Fruit fly (Drosophila melanogaster) whole organism, embryonic: ENCODE data around the gene Pvf1.

ENCODE experiments used
- Aef1 ChIP-seq: fragments of 200-800 bp; sonication (Bioruptor generic); IDR thresholded peaks from 3 replicates; pipeline ENCODE4 v1.3.6; 2022; ENCODE audit warnings: missing biosample characterization, missing genetic modification characterization
- CG10147 ChIP-seq: fragments of 200-800 bp; sonication (Bioruptor generic); optimal IDR thresholded peaks from 2 replicates; lab custom pipeline; 2019; ENCODE audit warnings: missing biosample characterization, mild to moderate bottlenecking, missing genetic modification characterization, moderate library complexity
- CG1024 ChIP-seq: fragments of 200-800 bp; sonication (Bioruptor generic); IDR thresholded peaks from 2 replicates; pipeline ENCODE4 v1.3.6; 2022; ENCODE audit warnings: missing biosample characterization, missing genetic modification characterization
- CG11093 ChIP-seq: fragments of 200-800 bp; sonication (Bioruptor generic); IDR thresholded peaks from 3 replicates; pipeline ENCODE4 v1.3.6; 2022; ENCODE audit warnings: missing biosample characterization, missing genetic modification characterization
- CG12155 ChIP-seq: fragments of 200-800 bp; sonication (Bioruptor generic); optimal IDR thresholded peaks from 3 replicates; lab custom pipeline; 2016; ENCODE audit warnings: missing biosample characterization, missing genetic modification characterization
- CG16813 ChIP-seq: fragments of 200-800 bp; sonication (Bioruptor generic); IDR thresholded peaks from 3 replicates; pipeline ENCODE4 v1.3.6; 2022; ENCODE audit warnings: missing biosample characterization, missing genetic modification characterization; ENCODE audit not compliant: partially characterized antibody
- CG17829 ChIP-seq: fragments of 200-800 bp; optimal IDR thresholded peaks from 2 replicates; lab custom pipeline; 2019; ENCODE audit warnings: missing biosample characterization, mild to moderate bottlenecking, missing genetic modification characterization, moderate library complexity
- CG18011 ChIP-seq: fragments of 200-800 bp; sonication (Bioruptor generic); optimal IDR thresholded peaks from 2 replicates; lab custom pipeline; 2017; ENCODE audit warnings: missing biosample characterization, missing genetic modification characterization, mild to moderate bottlenecking, moderate library complexity, missing genotype
- CG2120 ChIP-seq: fragments of 200-800 bp; sonication (Bioruptor generic); optimal IDR thresholded peaks from 3 replicates; lab custom pipeline; 2016; ENCODE audit warnings: missing biosample characterization, missing genetic modification characterization
- CG2202 ChIP-seq: fragments of 200-800 bp; sonication (Bioruptor generic); optimal IDR thresholded peaks from 2 replicates; lab custom pipeline; 2018; ENCODE audit warnings: missing biosample characterization, mild to moderate bottlenecking, missing genetic modification characterization
- CG2678 ChIP-seq: fragments of 200-800 bp; sonication (Bioruptor generic); optimal IDR thresholded peaks from 3 replicates; lab custom pipeline; 2019; ENCODE audit warnings: missing biosample characterization, mild to moderate bottlenecking, missing genetic modification characterization, moderate library complexity
- CG3407 ChIP-seq: fragments of 200-800 bp; sonication (Bioruptor generic); optimal IDR thresholded peaks from 2 replicates; lab custom pipeline; 2018; ENCODE audit warnings: missing biosample characterization, mild to moderate bottlenecking, missing genetic modification characterization
- CG6175 ChIP-seq: fragments of 200-800 bp; sonication (Bioruptor generic); IDR thresholded peaks from 3 replicates; pipeline ENCODE4 v1.3.6; 2022; ENCODE audit warnings: missing biosample characterization, missing genetic modification characterization
- CG6272 ChIP-seq: fragments of 200-800 bp; sonication (Bioruptor generic); IDR thresholded peaks from 2 replicates; pipeline ENCODE4 v1.3.6; 2022; ENCODE audit warnings: missing biosample characterization, missing genetic modification characterization
- CG6791 ChIP-seq: fragments of 200-800 bp; sonication (Bioruptor generic); IDR thresholded peaks from 3 replicates; pipeline ENCODE4 v1.3.6; 2022; ENCODE audit warnings: missing biosample characterization, missing genetic modification characterization; ENCODE audit not compliant: partially characterized antibody
- CG6813 ChIP-seq: fragments of 200-800 bp; sonication (Bioruptor generic); optimal IDR thresholded peaks from 2 replicates; lab custom pipeline; 2017; ENCODE audit warnings: missing biosample characterization, missing genetic modification characterization, mild to moderate bottlenecking, moderate library complexity, missing genetic modification reagents
- CG7987 ChIP-seq: fragments of 200-800 bp; sonication (Bioruptor generic); optimal IDR thresholded peaks from 2 replicates; lab custom pipeline; 2018; ENCODE audit warnings: missing biosample characterization, mild to moderate bottlenecking, missing genetic modification characterization, moderate library complexity
- CG8290 ChIP-seq, 3 experiments: fragments of 200-800 bp; sonication (Bioruptor generic); optimal IDR thresholded peaks; 2 replicates each; lab custom pipeline; 2016 to 2019; ENCODE audit warnings: missing biosample characterization in 3 of 3, missing genetic modification characterization in 3 of 3, mild to moderate bottlenecking in 2 of 3, moderate library complexity in 1 of 3
- CHES-1-like ChIP-seq: fragments of 200-800 bp; sonication (Bioruptor generic); optimal IDR thresholded peaks from 2 replicates; lab custom pipeline; 2016; ENCODE audit warnings: missing biosample characterization, missing genetic modification characterization
- Kr ChIP-seq: fragments of 200-800 bp; sonication (Bioruptor generic); optimal IDR thresholded peaks from 2 replicates; lab custom pipeline; 2017; ENCODE audit warnings: missing biosample characterization, mild to moderate bottlenecking, missing genetic modification characterization
- Lim3 ChIP-seq: fragments of 200-800 bp; sonication (Bioruptor generic); IDR thresholded peaks from 2 replicates; pipeline ENCODE4 v1.3.6; 2022; ENCODE audit warnings: missing biosample characterization, missing genetic modification characterization
- Lpt ChIP-seq: fragments of >200 bp; optimal IDR thresholded peaks from 2 replicates; lab custom pipeline; 2018; ENCODE audit warnings: missing biosample characterization, missing genetic modification characterization
- Mad ChIP-seq: fragments of 200-800 bp; sonication (Bioruptor generic); optimal IDR thresholded peaks from 2 replicates; lab custom pipeline; 2016; ENCODE audit warnings: missing biosample characterization, missing genetic modification characterization
- Sin3A ChIP-seq: fragments of >200 bp; optimal IDR thresholded peaks from 2 replicates; lab custom pipeline; 2018
- Xrp1 ChIP-seq: fragments of 200-800 bp; sonication (Bioruptor generic); IDR thresholded peaks from 2 replicates; pipeline ENCODE4 v1.3.6; 2022; ENCODE audit warnings: missing biosample characterization, missing genetic modification characterization
- al ChIP-seq: fragments of 200-800 bp; sonication (Bioruptor generic); IDR thresholded peaks from 2 replicates; pipeline ENCODE4 v1.3.6; 2022; ENCODE audit warnings: missing biosample characterization, missing genetic modification characterization
- ash1 ChIP-seq: fragments of 200-800 bp; sonication (Bioruptor generic); optimal IDR thresholded peaks from 2 replicates; lab custom pipeline; 2018; ENCODE audit warnings: missing biosample characterization, mild to moderate bottlenecking, missing genetic modification characterization
- cas ChIP-seq: fragments of 200-800 bp; sonication (Bioruptor generic); IDR thresholded peaks from 2 replicates; pipeline ENCODE4 v1.3.6; 2022; ENCODE audit warnings: missing biosample characterization, missing genetic modification characterization
- ci ChIP-seq: fragments of 200-800 bp; sonication (Bioruptor generic); IDR thresholded peaks from 3 replicates; pipeline ENCODE4 v1.3.6; 2022; ENCODE audit warnings: missing biosample characterization, missing genetic modification characterization
- dan ChIP-seq: fragments of 200-800 bp; sonication (Bioruptor generic); IDR thresholded peaks from 2 replicates; pipeline ENCODE4 v1.3.6; 2022; ENCODE audit warnings: missing biosample characterization, missing genetic modification characterization
- disco-r ChIP-seq: fragments of 200-800 bp; sonication (Bioruptor generic); optimal IDR thresholded peaks from 2 replicates; lab custom pipeline; 2016; ENCODE audit warnings: missing biosample characterization, missing genetic modification characterization
- dysf ChIP-seq: fragments of 200-800 bp; sonication (Bioruptor generic); IDR thresholded peaks from 3 replicates; pipeline ENCODE4 v1.3.6; 2022; ENCODE audit warnings: missing biosample characterization, missing genetic modification characterization
- grn ChIP-seq: fragments of 200-800 bp; sonication (Bioruptor generic); optimal IDR thresholded peaks from 3 replicates; lab custom pipeline; 2017; ENCODE audit warnings: missing biosample characterization, missing genetic modification characterization
- h ChIP-seq: fragments of >200 bp; optimal IDR thresholded peaks from 2 replicates; lab custom pipeline; 2017
- kay ChIP-seq: fragments of 200-800 bp; sonication (Bioruptor generic); optimal IDR thresholded peaks from 2 replicates; lab custom pipeline; 2016; ENCODE audit warnings: missing biosample characterization, missing genetic modification characterization
- pho ChIP-seq: fragments of 200-800 bp; sonication (Bioruptor generic); optimal IDR thresholded peaks from 2 replicates; lab custom pipeline; 2016; ENCODE audit warnings: missing biosample characterization, missing genetic modification characterization
- pum ChIP-seq: fragments of 200-800 bp; sonication (Bioruptor generic); optimal IDR thresholded peaks from 2 replicates; lab custom pipeline; 2016; ENCODE audit warnings: missing biosample characterization, missing genetic modification characterization
- ro ChIP-seq: fragments of 200-800 bp; sonication (Bioruptor generic); IDR thresholded peaks from 2 replicates; pipeline ENCODE4 v1.3.6; 2022; ENCODE audit warnings: missing biosample characterization, missing genetic modification characterization
- sc ChIP-seq, 3 experiments: fragments of >200 bp in 2 of 3; fragments of 200-800 bp in 1 of 3; sonication (Bioruptor generic) in 1 of 3; optimal IDR thresholded peaks; 2 replicates in 2 of 3; 3 replicates in 1 of 3; lab custom pipeline; 2017; ENCODE audit warnings: mild to moderate bottlenecking in 1 of 3, missing biosample characterization in 1 of 3, missing genetic modification characterization in 1 of 3, missing genetic modification reagents in 1 of 3
- schlank ChIP-seq: fragments of 200-800 bp; sonication (Bioruptor generic); optimal IDR thresholded peaks from 2 replicates; lab custom pipeline; 2018; ENCODE audit warnings: missing biosample characterization, mild to moderate bottlenecking, missing genetic modification characterization
- sna ChIP-seq: fragments of 200-800 bp; sonication (Bioruptor generic); IDR thresholded peaks from 2 replicates; pipeline ENCODE4 v1.3.6; 2022; ENCODE audit warnings: missing biosample characterization, missing genetic modification characterization; ENCODE audit not compliant: partially characterized antibody
- sob ChIP-seq: fragments of 200-800 bp; sonication (Bioruptor generic); IDR thresholded peaks from 2 replicates; pipeline ENCODE4 v1.3.6; 2022; ENCODE audit warnings: missing biosample characterization, missing genetic modification characterization
- ssp ChIP-seq: fragments of 200-800 bp; sonication (Bioruptor generic); IDR thresholded peaks from 2 replicates; pipeline ENCODE4 v1.3.6; 2022; ENCODE audit warnings: missing biosample characterization, missing genetic modification characterization
- ttk ChIP-seq: fragments of 200-800 bp; sonication (Bioruptor generic); IDR thresholded peaks from 2 replicates; pipeline ENCODE4 v2.1.2; 2022; ENCODE audit warnings: missing biosample characterization, missing genetic modification characterization
- vfl ChIP-seq: fragments of 200-800 bp; sonication (Bioruptor generic); optimal IDR thresholded peaks from 2 replicates; lab custom pipeline; 2016; ENCODE audit warnings: missing biosample characterization, missing genetic modification characterization
- wor ChIP-seq: fragments of 200-800 bp; sonication (Bioruptor generic); IDR thresholded peaks from 2 replicates; pipeline ENCODE4 v1.3.6; 2022; ENCODE audit warnings: missing biosample characterization, missing genetic modification characterization
- yki ChIP-seq: fragments of >200 bp; optimal IDR thresholded peaks from 3 replicates; lab custom pipeline; 2018

Gene Pvf1

DNA sequence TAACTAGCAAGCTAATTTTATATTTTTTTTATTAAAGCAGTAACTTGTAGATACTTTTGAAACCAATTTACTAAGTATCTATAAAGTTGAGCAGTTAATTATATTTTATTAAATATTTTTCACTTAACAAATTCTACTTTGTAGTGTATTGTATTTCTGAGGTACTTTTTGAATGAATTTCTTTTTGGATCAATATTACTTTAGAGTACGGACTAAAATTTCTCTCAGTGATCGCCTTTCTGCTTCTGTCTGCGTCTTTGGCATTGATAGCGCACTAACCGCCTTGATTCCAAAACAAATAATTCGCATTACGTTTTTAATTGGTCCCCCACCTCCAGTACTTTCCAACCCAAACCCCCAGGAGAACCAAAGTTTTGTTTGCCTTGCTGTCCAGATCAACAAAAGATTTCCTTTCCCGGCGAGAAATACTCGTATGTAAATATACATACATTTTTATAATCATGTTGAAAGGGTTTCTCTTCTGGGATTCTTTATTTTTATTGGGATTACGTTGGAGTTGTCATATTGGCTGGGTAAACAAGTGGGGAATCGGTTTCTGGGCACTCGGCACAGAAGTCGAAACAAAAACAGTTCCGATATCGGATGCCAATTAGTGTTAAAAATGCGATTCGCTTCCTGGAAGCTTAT lies 6.6 kb downstream of the Pvf1 start (continued):
- no peak for TF ChIP-seq ro
- TF ChIP-seq sob (GFP tag; lab: Robert Waterston, UW) = no peak
- peak; percentile 12 for TF ChIP-seq CG2678
- TF ChIP-seq ash1 (GFP tag; lab: Kevin White, UChicago) = no peak
- no peak for TF ChIP-seq CG10147 (GFP tag; lab: Kevin White, UChicago)
- TF ChIP-seq ci (GFP tag; lab: Robert Waterston, UW) = 0 out of 3 replicates have a peak, but pooled peaks have one; percentile 15
- no peak for TF ChIP-seq ttk (GFP tag; lab: Robert Waterston, UW)
- TF ChIP-seq Mad (GFP tag; lab: Kevin White, UChicago) = no peak
- no peak for TF ChIP-seq ssp (GFP tag; lab: Robert Waterston, UW)
- TF ChIP-seq sc (optimal IDR thresholded peaks at IDR 0.05; lab: Kevin White, UChicago) = no peak
- TF ChIP-seq sc (GFP tag; optimal IDR thresholded peaks at IDR 0.05; lab: Kevin White, UChicago) = no peak
- no peak for TF ChIP-seq CG8290 (GFP tag; optimal IDR thresholded peaks at IDR 0.05; lab: Kevin White, UChicago)
- TF ChIP-seq CG8290 (tag; optimal IDR thresholded peaks at IDR 0.05; lab: Kevin White, UChicago) = no peak
- no peak for TF ChIP-seq sna
- no peak for TF ChIP-seq CG6791 (GFP tag; lab: Robert Waterston, UW)
- no peak for TF ChIP-seq pho (GFP tag; lab: Kevin White, UChicago)
- peak; percentile 26 for TF ChIP-seq CG6813 (GFP tag; lab: Kevin White, UChicago)

DNA sequence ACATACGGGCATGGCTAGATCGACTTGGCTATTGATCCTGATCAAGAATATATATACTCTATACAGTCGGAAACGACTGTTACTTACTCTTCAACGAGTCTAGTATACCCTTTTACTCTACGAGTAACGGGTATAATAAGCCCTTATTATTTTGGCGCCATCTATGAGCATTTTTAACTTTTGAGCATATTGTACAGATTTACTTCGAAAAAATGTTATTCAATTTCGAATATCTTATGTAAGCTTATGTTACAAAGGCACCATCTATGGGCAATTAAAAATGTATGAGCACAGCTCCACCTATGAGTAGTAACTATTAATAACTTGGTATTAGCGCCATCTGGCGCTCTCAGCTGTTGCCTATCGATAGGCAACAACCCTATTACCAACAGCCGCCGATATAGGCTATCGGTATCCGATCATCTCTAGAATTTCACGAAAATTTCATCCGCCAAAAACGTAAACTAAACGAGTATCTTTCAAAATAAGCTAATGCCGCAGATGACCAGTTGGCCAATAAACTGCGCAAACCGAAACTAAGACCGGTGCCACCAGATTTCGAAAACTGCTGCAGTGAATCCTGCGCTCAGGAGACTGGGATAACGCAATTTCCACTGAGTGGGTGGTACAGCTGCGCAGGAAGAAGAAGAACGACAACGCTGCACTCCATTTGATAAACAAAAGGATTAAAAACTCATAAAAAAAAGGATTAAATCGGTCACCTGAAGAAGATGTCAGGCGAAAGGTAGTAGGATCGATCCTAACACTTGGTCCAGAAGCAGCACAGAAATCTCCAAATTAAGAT lies 10.9 kb downstream of the Pvf1 start, which contains the start of gene htk:
TSS of gene htk (plus strand) at position 435 of the 805 bp plus-strand sequence.
- TF ChIP-seq vfl (GFP tag; lab: Kevin White, UChicago) = peak; percentile 18
- TF ChIP-seq CG3407 (GFP tag; lab: Kevin White, UChicago) = peak; percentile 27
- TF ChIP-seq Sin3A (lab: Kevin White, UChicago) = peak; percentile 44
- no peak for TF ChIP-seq yki (lab: Kevin White, UChicago)
- TF ChIP-seq kay (GFP tag; lab: Kevin White, UChicago) = peak; percentile 59
- TF ChIP-seq grn (GFP tag; lab: Kevin White, UChicago) = no peak
- peak; percentile 79 for TF ChIP-seq CG17829 (tag; lab: Kevin White, UChicago)
- TF ChIP-seq CG7987 (GFP tag; lab: Kevin White, UChicago) = peak; percentile 72
- peak; percentile 22 for TF ChIP-seq CG10147 (GFP tag; lab: Kevin White, UChicago)
- TF ChIP-seq CG1024 (GFP tag; lab: Robert Waterston, UW) = peak; percentile 50; the same call in 1 of the 2 replicates
- TF ChIP-seq al (GFP tag; lab: Robert Waterston, UW) = peak; percentile 40; the same call in 1 of the 2 replicates
- TF ChIP-seq Mad (GFP tag; lab: Kevin White, UChicago) = peak; percentile 61
- TF ChIP-seq dan (GFP tag; lab: Robert Waterston, UW) = no peak
- no peak for TF ChIP-seq CG2202
- TF ChIP-seq Xrp1 (GFP tag; lab: Robert Waterston, UW) = peak; percentile 64
- no peak for TF ChIP-seq cas
- TF ChIP-seq CG2120 (GFP tag; lab: Kevin White, UChicago) = peak; percentile 71
- TF ChIP-seq CHES-1-like (GFP tag; lab: Kevin White, UChicago) = peak; percentile 87
- TF ChIP-seq CG6175 = 0 out of 3 replicates have a peak, but pooled peaks have one; percentile 15
- TF ChIP-seq CG12155 (GFP tag; lab: Kevin White, UChicago) = peak; percentile 59
- TF ChIP-seq sna = peak; percentile 75
- TF ChIP-seq Kr (GFP tag; lab: Kevin White, UChicago) = peak; percentile 57
- peak; percentile 76 for TF ChIP-seq dysf (GFP tag; lab: Robert Waterston, UW)
- peak; percentile 18 for TF ChIP-seq disco-r (GFP tag; lab: Kevin White, UChicago)
- no peak for TF ChIP-seq Lpt
- TF ChIP-seq h (lab: Kevin White, UChicago) = no peak
- peak; percentile 50; the same call in 1 of the 2 replicates for TF ChIP-seq CG6272 (GFP tag; lab: Robert Waterston, UW)
- TF ChIP-seq Lim3 (GFP tag; lab: Robert Waterston, UW) = no peak
- 0 out of 3 replicates have a peak, but pooled peaks have one; percentile 33 for TF ChIP-seq CG11093 (GFP tag; lab: Robert Waterston, UW)
- peak; percentile 79 for TF ChIP-seq sob (GFP tag; lab: Robert Waterston, UW)
- TF ChIP-seq wor = no peak
- peak; percentile 78 for TF ChIP-seq pum
- TF ChIP-seq CG16813 (GFP tag; lab: Robert Waterston, UW) = peak; percentile 87
- peak; percentile 3 for TF ChIP-seq CG18011 (GFP tag; lab: Kevin White, UChicago)
- peak; percentile 72 for TF ChIP-seq Aef1 (GFP tag; lab: Robert Waterston, UW)
- TF ChIP-seq schlank (tag; lab: Kevin White, UChicago) = no peak
